Worm (Caenorhabditis elegans) whole organism, L1 larva: Measurements from ENCODE around the gene C16A3.5.

Source experiments
- C04F5.9 ChIP-seq: sonication (generic microtip); optimal IDR thresholded peaks from 2 replicates; lab custom pipeline; 2016; ENCODE audit warnings: missing genetic modification characterization, missing compliant biosample characterization
- C34B4.2 ChIP-seq: sonication (generic microtip); optimal IDR thresholded peaks from 2 replicates; lab custom pipeline; 2017; ENCODE audit warnings: mild to moderate bottlenecking, missing genetic modification characterization, missing compliant biosample characterization
- F16B12.6 ChIP-seq: fragments of 150-350 bp; optimal IDR thresholded peaks from 2 replicates; lab custom pipeline; 2014; ENCODE audit warnings: missing biosample characterization, missing genetic modification characterization
- Y116A8C.19 ChIP-seq: sonication (generic microtip); optimal IDR thresholded peaks from 2 replicates; lab custom pipeline; 2016; ENCODE audit warnings: missing compliant biosample characterization, missing genetic modification characterization, borderline replicate concordance
- aly-2 ChIP-seq: fragments of 150-350 bp; optimal IDR thresholded peaks from 2 replicates; lab custom pipeline; 2014; ENCODE audit warnings: missing biosample characterization, missing genetic modification characterization
- blmp-1 ChIP-seq: fragments of 150-350 bp; optimal IDR thresholded peaks from 2 replicates; lab custom pipeline; 2014; ENCODE audit warnings: missing biosample characterization, missing genetic modification characterization
- dpl-1 ChIP-seq, 3 experiments: fragments of 150-350 bp in 2 of 3; sonication (generic microtip) in 1 of 3; optimal IDR thresholded peaks; 2 replicates each; lab custom pipeline; 2014 to 2017; ENCODE audit warnings: missing biosample characterization in 3 of 3, missing genetic modification characterization in 3 of 3, missing genetic modification reagents in 3 of 3
- efl-1 ChIP-seq, 4 experiments: fragments of 150-350 bp; optimal IDR thresholded peaks in 3 of 4; peaks in 1 of 4; 1 replicate in 1 of 4; 2 replicates in 3 of 4; lab custom pipeline; 2014; ENCODE audit warnings: missing biosample characterization in 2 of 4, missing genetic modification characterization in 2 of 4, missing genetic modification reagents in 2 of 4
- efl-3 ChIP-seq: fragments of 200-800 bp; sonication (Bioruptor generic); optimal IDR thresholded peaks from 2 replicates; lab custom pipeline; 2018; ENCODE audit warnings: mild to moderate bottlenecking, missing genetic modification characterization, missing compliant biosample characterization
- elt-3 ChIP-seq, 6 experiments: fragments of 150-350 bp in 1 of 6; sonication (generic microtip); optimal IDR thresholded peaks; 2 replicates each; lab custom pipeline; 2017 to 2018; ENCODE audit warnings: missing biosample characterization in 6 of 6, missing genetic modification characterization in 6 of 6, inconsistent platforms in 1 of 6
- fos-1 ChIP-seq: fragments of 150-350 bp; optimal IDR thresholded peaks from 2 replicates; lab custom pipeline; 2014; ENCODE audit warnings: missing biosample characterization, missing genetic modification characterization
- hlh-17 ChIP-seq: fragments of 200-800 bp; sonication (Bioruptor generic); optimal IDR thresholded peaks from 2 replicates; lab custom pipeline; 2018; ENCODE audit warnings: missing genetic modification characterization, mild to moderate bottlenecking, missing compliant biosample characterization, moderate library complexity, borderline replicate concordance
- hlh-4 ChIP-seq: sonication (generic microtip); optimal IDR thresholded peaks from 2 replicates; lab custom pipeline; 2016; ENCODE audit warnings: mild to moderate bottlenecking, missing genetic modification characterization, missing compliant biosample characterization
- irx-1 ChIP-seq: sonication (generic microtip); optimal IDR thresholded peaks from 2 replicates; lab custom pipeline; 2016; ENCODE audit warnings: missing genetic modification characterization, missing compliant biosample characterization
- lin-14 ChIP-seq: fragments of 200-800 bp; sonication (Bioruptor generic); optimal IDR thresholded peaks from 2 replicates; lab custom pipeline; 2018; ENCODE audit warnings: mild to moderate bottlenecking, missing genetic modification characterization, moderate library complexity, missing compliant biosample characterization
- lin-35 ChIP-seq, 2 experiments: fragments of 150-350 bp; optimal IDR thresholded peaks; 2 replicates each; lab custom pipeline; 2014; ENCODE audit warnings: missing biosample characterization in 2 of 2, missing genetic modification characterization in 2 of 2, missing genetic modification reagents in 2 of 2
- lin-39 ChIP-seq: fragments of 150-350 bp; optimal IDR thresholded peaks from 2 replicates; lab custom pipeline; 2014; ENCODE audit warnings: missing biosample characterization, missing genetic modification reagents, missing genetic modification characterization
- lsy-2 ChIP-seq, 2 experiments: fragments of 150-350 bp; optimal IDR thresholded peaks; 2 replicates each; lab custom pipeline; 2014; ENCODE audit warnings: missing biosample characterization in 2 of 2, missing genetic modification characterization in 2 of 2
- mdl-1 ChIP-seq, 2 experiments: fragments of 150-350 bp; optimal IDR thresholded peaks; 2 replicates each; lab custom pipeline; 2014 to 2017; ENCODE audit warnings: missing biosample characterization in 2 of 2, missing genetic modification characterization in 2 of 2, inconsistent platforms in 1 of 2
- mef-2 ChIP-seq: fragments of 150-350 bp; optimal IDR thresholded peaks from 2 replicates; lab custom pipeline; 2014; ENCODE audit warnings: missing biosample characterization, missing genetic modification characterization
- mep-1 ChIP-seq: fragments of 150-350 bp; optimal IDR thresholded peaks from 2 replicates; lab custom pipeline; 2014; ENCODE audit warnings: missing biosample characterization, missing genetic modification characterization
- nhr-19 ChIP-seq: fragments of 200-800 bp; sonication (Bioruptor generic); conservative IDR thresholded peaks from 2 replicates; pipeline ENCODE4 v1.3.6; 2022; ENCODE audit warnings: missing genetic modification characterization, missing compliant biosample characterization
- nhr-20 ChIP-seq: sonication (generic microtip); optimal IDR thresholded peaks from 2 replicates; lab custom pipeline; 2016; ENCODE audit warnings: mild to moderate bottlenecking, missing genetic modification characterization, missing compliant biosample characterization
- nhr-47 ChIP-seq: sonication (generic microtip); optimal IDR thresholded peaks from 2 replicates; lab custom pipeline; 2016; ENCODE audit warnings: mild to moderate bottlenecking, missing genetic modification characterization, moderate library complexity, missing compliant biosample characterization
- nhr-71 ChIP-seq: sonication (generic microtip); optimal IDR thresholded peaks from 2 replicates; lab custom pipeline; 2016; ENCODE audit warnings: mild to moderate bottlenecking, missing genetic modification characterization, moderate library complexity, missing compliant biosample characterization
- nhr-77 ChIP-seq: fragments of 150-350 bp; optimal IDR thresholded peaks from 2 replicates; lab custom pipeline; 2014; ENCODE audit warnings: missing biosample characterization, missing genetic modification characterization
- nhr-85 ChIP-seq: sonication (generic microtip); peaks from one replicate; lab custom pipeline; 2016; ENCODE audit warnings: missing genetic modification characterization, inconsistent platforms, missing compliant biosample characterization
- nhr-90 ChIP-seq: sonication (generic microtip); optimal IDR thresholded peaks from 2 replicates; lab custom pipeline; 2016; ENCODE audit warnings: mild to moderate bottlenecking, missing genetic modification characterization, missing compliant biosample characterization; ENCODE audit not compliant: poor library complexity
- pag-3 ChIP-seq: sonication (generic microtip); optimal IDR thresholded peaks from 2 replicates; lab custom pipeline; 2017; ENCODE audit warnings: missing genetic modification characterization, mild to moderate bottlenecking, missing compliant biosample characterization, antibody characterized with exemption, borderline replicate concordance; ENCODE audit not compliant: insufficient read depth
- rnt-1 ChIP-seq: sonication (generic microtip); optimal IDR thresholded peaks from 2 replicates; lab custom pipeline; 2016; ENCODE audit warnings: mild to moderate bottlenecking, missing genetic modification characterization, moderate library complexity, missing compliant biosample characterization
- skn-1 ChIP-seq: fragments of 150-350 bp; optimal IDR thresholded peaks from 2 replicates; lab custom pipeline; 2014; ENCODE audit warnings: missing biosample characterization, missing genetic modification characterization
- snu-23 ChIP-seq: sonication (generic microtip); optimal IDR thresholded peaks from 2 replicates; lab custom pipeline; 2016; ENCODE audit warnings: missing genetic modification characterization, missing compliant biosample characterization
- sup-37 ChIP-seq: fragments of 200-800 bp; sonication (Bioruptor generic); optimal IDR thresholded peaks from 2 replicates; lab custom pipeline; 2018; ENCODE audit warnings: mild to moderate bottlenecking, missing genetic modification characterization, missing compliant biosample characterization
- swsn-7 ChIP-seq: sonication (generic microtip); optimal IDR thresholded peaks from 2 replicates; lab custom pipeline; 2016; ENCODE audit warnings: missing genetic modification characterization, missing compliant biosample characterization
- tbx-2 ChIP-seq: sonication (generic microtip); optimal IDR thresholded peaks from 2 replicates; lab custom pipeline; 2016; ENCODE audit warnings: missing genetic modification characterization, missing compliant biosample characterization
- unc-30 ChIP-seq: sonication (generic microtip); optimal IDR thresholded peaks from 2 replicates; lab custom pipeline; 2017; ENCODE audit warnings: missing biosample characterization, missing genetic modification characterization
- unc-86 ChIP-seq: sonication (generic microtip); optimal IDR thresholded peaks from 2 replicates; lab custom pipeline; 2016; ENCODE audit warnings: missing genetic modification characterization, missing compliant biosample characterization
- xbp-1 ChIP-seq: sonication (generic microtip); optimal IDR thresholded peaks from 2 replicates; lab custom pipeline; 2016; ENCODE audit warnings: missing genetic modification characterization, missing compliant biosample characterization

The C16A3.5 gene

ce11 chrIII:6364395-6364794, 16.2 kb upstream of the C16A3.5 start:
- TF ChIP-seq C04F5.9 (tag; lab: Kevin White, UChicago) = no peak
- peak; percentile 65 for TF ChIP-seq nhr-20 (tag; lab: Kevin White, UChicago)
- TF ChIP-seq aly-2 (tag; lab: Kevin White, UChicago) = no peak
- TF ChIP-seq lin-14 (GFP tag; lab: Kevin White, UChicago) = peak; percentile 81
- TF ChIP-seq lin-35 (GFP tag; optimal IDR thresholded peaks at IDR 0.05; lab: Kevin White, UChicago) = peak in 1 of 2 experiments; percentile 10
- TF ChIP-seq mdl-1 (tag; optimal IDR thresholded peaks at IDR 0.05; lab: Kevin White, UChicago) = no peak
- TF ChIP-seq unc-30 = no peak
- peak; percentile 96 for TF ChIP-seq nhr-85
- no peak for TF ChIP-seq F16B12.6 (tag; lab: Kevin White, UChicago)
- TF ChIP-seq lin-39 = peak; percentile 58
- peak; percentile 46 to 59 for TF ChIP-seq lsy-2 (tag; optimal IDR thresholded peaks at IDR 0.05; lab: Kevin White, UChicago)
- TF ChIP-seq irx-1 = peak; percentile 22
- no peak for TF ChIP-seq C34B4.2 (tag; lab: Kevin White, UChicago)
- no peak for TF ChIP-seq xbp-1 (tag; lab: Kevin White, UChicago)
- TF ChIP-seq nhr-47 = peak; percentile 53
- no peak for TF ChIP-seq tbx-2 (tag; lab: Kevin White, UChicago)
- peak in 1 of 2 experiments; percentile 4 for TF ChIP-seq efl-1 (optimal IDR thresholded peaks at IDR 0.05; lab: Kevin White, UChicago)
- no peak for TF ChIP-seq efl-1 (GFP tag; optimal IDR thresholded peaks at IDR 0.05 in 1 of 2; lab: Kevin White, UChicago)
- peak; percentile 75 for TF ChIP-seq rnt-1 (tag; lab: Kevin White, UChicago)
- TF ChIP-seq nhr-71 = peak; percentile 75
- TF ChIP-seq swsn-7 = peak; percentile 4
- TF ChIP-seq mef-2 (tag; lab: Kevin White, UChicago) = peak; percentile 21
- TF ChIP-seq elt-3 (tag; optimal IDR thresholded peaks at IDR 0.05; lab: Kevin White, UChicago) = peak in 1 of 6 experiments; percentile 27
- peak; percentile 94 for TF ChIP-seq blmp-1 (tag; lab: Kevin White, UChicago)
- peak; percentile 34 for TF ChIP-seq efl-3 (GFP tag; lab: Kevin White, UChicago)
- TF ChIP-seq nhr-19 = peak; percentile 35
- no peak for TF ChIP-seq skn-1 (tag; lab: Kevin White, UChicago)
- TF ChIP-seq snu-23 (GFP tag; lab: Kevin White, UChicago) = peak; percentile 60
- no peak for TF ChIP-seq sup-37 (GFP tag; lab: Kevin White, UChicago)
- no peak for TF ChIP-seq hlh-17 (GFP tag; lab: Kevin White, UChicago)
- peak; percentile 31 for TF ChIP-seq nhr-90 (tag; lab: Kevin White, UChicago)
- peak; percentile 65 for TF ChIP-seq mep-1 (tag; lab: Kevin White, UChicago)

ce11 chrIII:6367712-6368111, 12.9 kb upstream of the C16A3.5 start, which contains the start of the genes C56G2.15 and thoc-2:
C56G2.15 (minus strand) TSS chrIII:6367899.
thoc-2 (plus strand) TSS chrIII:6368042.
- no peak for TF ChIP-seq Y116A8C.19 (tag; lab: Kevin White, UChicago)
- peak; percentile 14 for TF ChIP-seq snu-23 (GFP tag; lab: Kevin White, UChicago)
- TF ChIP-seq rnt-1 (tag; lab: Kevin White, UChicago) = peak; percentile 32
- TF ChIP-seq efl-1 (optimal IDR thresholded peaks at IDR 0.05; lab: Kevin White, UChicago) = peak in 1 of 2 experiments; percentile 0
- peak; percentile 3 to 80 for TF ChIP-seq efl-1 (GFP tag; optimal IDR thresholded peaks at IDR 0.05 in 1 of 2; lab: Kevin White, UChicago)
- TF ChIP-seq nhr-77 (tag; lab: Kevin White, UChicago) = no peak
- TF ChIP-seq pag-3 = no peak
- no peak for TF ChIP-seq C04F5.9 (tag; lab: Kevin White, UChicago)
- no peak for TF ChIP-seq C34B4.2 (tag; lab: Kevin White, UChicago)
- peak; percentile 18 to 37 for TF ChIP-seq lsy-2 (tag; optimal IDR thresholded peaks at IDR 0.05; lab: Kevin White, UChicago)
- no peak for TF ChIP-seq hlh-4
- no peak for TF ChIP-seq fos-1 (tag; lab: Kevin White, UChicago)
- peak; percentile 41 for TF ChIP-seq lin-14 (GFP tag; lab: Kevin White, UChicago)
- peak; percentile 18 for TF ChIP-seq blmp-1 (tag; lab: Kevin White, UChicago)
- TF ChIP-seq unc-86 (tag; lab: Kevin White, UChicago) = no peak
- peak; percentile 31 for TF ChIP-seq nhr-71
- no peak for TF ChIP-seq dpl-1 (GFP tag; optimal IDR thresholded peaks at IDR 0.05; lab: Kevin White, UChicago)
- peak; percentile 64 for TF ChIP-seq nhr-85
